Worm (Caenorhabditis elegans): ENCODE results near the gene ceh-82.

Gene ceh-82

DNA sequence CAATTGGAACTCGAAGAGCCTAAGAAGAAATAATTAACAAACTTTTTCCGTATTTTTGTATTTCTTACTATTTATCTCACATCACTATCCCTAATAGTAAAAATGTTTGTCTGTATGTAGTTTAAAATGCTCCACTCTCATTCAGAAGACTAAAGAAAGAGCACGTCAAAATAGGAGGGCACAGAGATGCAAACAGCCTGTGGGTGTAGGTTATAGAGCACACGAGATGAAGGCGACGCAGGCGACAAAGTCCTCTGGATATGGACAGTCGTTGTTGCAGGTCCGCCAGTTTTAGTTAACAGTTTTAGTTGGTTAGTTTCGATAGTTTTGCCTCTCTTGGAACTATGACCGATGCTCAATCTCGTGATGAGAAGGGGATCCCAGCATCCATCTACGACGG is at the start of gene ceh-82:
TSS of gene ceh-82 (plus strand) at position 301 of the 400 bp plus-strand sequence.
- TF ChIP-seq nhr-237 (tag; optimal IDR thresholded peaks at IDR 0.05) (no peak), efl-1 (optimal IDR thresholded peaks at IDR 0.05) (no peak), efl-1 (GFP tag; optimal IDR thresholded peaks at IDR 0.05 in 1 of 2) (no peak), irx-1 (tag; optimal IDR thresholded peaks at IDR 0.05) (no peak), hlh-17 (GFP tag; optimal IDR thresholded peaks at IDR 0.05; ENCODE audit: borderline replicate concordance) (no peak), fos-1 (tag; optimal IDR thresholded peaks at IDR 0.05) (no peak)

ce11 chrII:1683742-1684141 is 48.3 kb upstream of the ceh-82 start, which contains the start of gene fbxb-25:
TSS of gene fbxb-25 (plus strand) at chrII:1684042.
- TF ChIP-seq unc-30 (tag; optimal IDR thresholded peaks at IDR 0.05) = no peak
- TF ChIP-seq nhr-47 (tag; optimal IDR thresholded peaks at IDR 0.05) = no peak
- no peak for TF ChIP-seq dsc-1 (tag; optimal IDR thresholded peaks at IDR 0.05)
- TF ChIP-seq nhr-19 (GFP tag; conservative IDR thresholded peaks at IDR 0.05) = no peak
- no peak for TF ChIP-seq vab-15 (tag; optimal IDR thresholded peaks at IDR 0.05)
- TF ChIP-seq hpl-2 (GFP tag; optimal IDR thresholded peaks at IDR 0.05) = no peak
- TF ChIP-seq pax-3 (tag; optimal IDR thresholded peaks at IDR 0.05) = no peak
- TF ChIP-seq ztf-4 (tag; optimal IDR thresholded peaks at IDR 0.05) = no peak
- no peak for TF ChIP-seq tbx-2 (tag; optimal IDR thresholded peaks at IDR 0.05)
- no peak for TF ChIP-seq nhr-237 (tag; optimal IDR thresholded peaks at IDR 0.05)
- TF ChIP-seq nhr-71 (tag; optimal IDR thresholded peaks at IDR 0.05) = no peak
- no peak for TF ChIP-seq skn-1 (tag; optimal IDR thresholded peaks at IDR 0.05)

DNA sequence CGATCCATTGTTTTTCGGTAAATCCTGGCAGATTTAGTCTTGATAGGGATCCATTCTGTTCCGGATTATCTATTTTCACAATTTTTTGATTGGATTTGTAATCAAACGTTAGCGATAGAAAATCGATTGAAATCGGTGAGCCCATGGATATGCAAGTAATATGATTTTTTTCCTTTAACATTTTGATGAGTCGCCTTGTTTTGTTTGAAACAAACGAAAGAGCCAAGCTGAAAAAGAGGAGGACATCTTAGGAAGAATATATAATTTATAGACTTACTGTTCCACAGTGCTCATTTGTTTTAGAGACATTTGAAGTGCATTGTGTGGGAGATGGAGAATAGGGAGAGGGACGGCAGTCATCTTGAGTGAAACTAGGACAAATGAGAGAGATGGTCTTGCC is 43.2 kb upstream of the ceh-82 start, which contains the start of the genes fbxb-18 and fbxb-19:
TSS of gene fbxb-18 (minus strand) at position 101 of the 400 bp plus-strand sequence.
TSS of gene fbxb-19 (minus strand) at position 369 of the 400 bp plus-strand sequence.
- TF ChIP-seq C04F5.9 (tag; optimal IDR thresholded peaks at IDR 0.05) (no peak), fkh-10 (GFP tag; optimal IDR thresholded peaks at IDR 0.05) (no peak), nhr-237 (tag; optimal IDR thresholded peaks at IDR 0.05) (no peak), ets-5 (GFP tag; IDR thresholded peaks at IDR 0.05) (no peak), aha-1 (tag; optimal IDR thresholded peaks at IDR 0.05) (no peak), unc-98 (GFP tag; IDR thresholded peaks at IDR 0.05) (no peak), dpl-1 (GFP tag; optimal IDR thresholded peaks at IDR 0.05) (no peak), nhr-76 (tag; optimal IDR thresholded peaks at IDR 0.05) (no peak), dsc-1 (tag; optimal IDR thresholded peaks at IDR 0.05) (no peak), fkh-8 (tag; optimal IDR thresholded peaks at IDR 0.05) (no peak), egl-13 (tag; optimal IDR thresholded peaks at IDR 0.05) (no peak), ceh-88 (GFP tag; IDR thresholded peaks at IDR 0.05) (no peak), ceh-90 (tag; optimal IDR thresholded peaks at IDR 0.05) (no peak), fkh-4 (tag; optimal IDR thresholded peaks at IDR 0.05; ENCODE audit: borderline replicate concordance) (no peak)

DNA sequence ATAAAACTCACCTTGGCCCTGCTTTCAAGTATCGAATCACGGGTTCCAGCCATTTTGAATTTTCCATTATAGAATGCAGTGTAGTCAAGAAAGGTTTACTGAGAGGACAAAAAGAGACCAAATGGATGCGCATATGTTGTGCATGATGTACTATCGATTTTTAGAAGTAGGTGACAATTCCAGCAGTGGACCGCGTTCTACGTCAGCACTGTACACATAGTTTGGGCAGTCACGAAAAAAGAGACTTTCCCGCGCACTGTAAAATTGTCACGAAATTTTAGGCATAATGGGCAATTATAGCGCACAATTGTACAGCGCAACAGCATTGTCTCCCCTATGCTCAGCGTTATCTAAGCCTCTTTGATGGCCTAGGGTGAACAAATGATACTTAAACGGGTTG is 41.0 kb upstream of the ceh-82 start, which contains the start of gene fbxc-22:
TSS of gene fbxc-22 (minus strand) at position 101 of the 400 bp plus-strand sequence.
- no peak for TF ChIP-seq pqm-1 (tag; optimal IDR thresholded peaks at IDR 0.05)
- TF ChIP-seq nhr-90 (tag; optimal IDR thresholded peaks at IDR 0.05; ENCODE audit: poor library complexity) = no peak
- no peak for TF ChIP-seq nhr-47 (tag; optimal IDR thresholded peaks at IDR 0.05)
- no peak for TF ChIP-seq ceh-63 (GFP tag; optimal IDR thresholded peaks at IDR 0.05)
- TF ChIP-seq isw-1 (GFP tag; IDR thresholded peaks at IDR 0.05) = no peak
- no peak for TF ChIP-seq xbp-1 (tag; optimal IDR thresholded peaks at IDR 0.05)
- no peak for TF ChIP-seq lin-35 (GFP tag; optimal IDR thresholded peaks at IDR 0.05)
- TF ChIP-seq fkh-10 (GFP tag; optimal IDR thresholded peaks at IDR 0.05) = no peak
- no peak for TF ChIP-seq lin-13 (GFP tag; optimal IDR thresholded peaks at IDR 0.05)
- no peak for TF ChIP-seq nhr-85 (tag)
- TF ChIP-seq ceh-90 (tag; optimal IDR thresholded peaks at IDR 0.05) = no peak

All from whole organism, L1 larva.